Fruit fly (Drosophila melanogaster) whole organism, embryonic: Measurements from ENCODE around the gene CG6283.

Experiments used
- Atf3 ChIP-seq: fragments of 200-800 bp; sonication (Bioruptor generic); optimal IDR thresholded peaks from 3 replicates; lab custom pipeline; 2016; ENCODE audit warnings: missing biosample characterization, missing genetic modification characterization
- CG10959 ChIP-seq: fragments of 200-800 bp; sonication (Bioruptor generic); IDR thresholded peaks from 2 replicates; pipeline ENCODE4 v1.3.6; 2022; ENCODE audit warnings: missing biosample characterization, missing genetic modification characterization
- CG12071 ChIP-seq: fragments of 200-800 bp; sonication (Bioruptor generic); optimal IDR thresholded peaks from 3 replicates; lab custom pipeline; 2018; ENCODE audit warnings: missing biosample characterization, mild to moderate bottlenecking, missing genetic modification characterization
- CG12744 ChIP-seq: fragments of 200-800 bp; sonication (Bioruptor generic); optimal IDR thresholded peaks from 2 replicates; lab custom pipeline; 2016; ENCODE audit warnings: missing biosample characterization, missing genetic modification characterization
- CG18262 ChIP-seq: fragments of 200-800 bp; optimal IDR thresholded peaks from 3 replicates; lab custom pipeline; 2019; ENCODE audit warnings: missing biosample characterization, mild to moderate bottlenecking, missing genetic modification characterization, moderate library complexity
- CG18476 ChIP-seq: fragments of 200-800 bp; sonication (Bioruptor generic); optimal IDR thresholded peaks from 2 replicates; lab custom pipeline; 2016; ENCODE audit warnings: missing biosample characterization, mild to moderate bottlenecking, missing genetic modification characterization
- CG3847 ChIP-seq: fragments of 200-800 bp; sonication (Bioruptor generic); IDR thresholded peaks from 2 replicates; pipeline ENCODE4 v1.3.6; 2022; ENCODE audit warnings: missing biosample characterization, missing genetic modification characterization
- Gsc ChIP-seq: fragments of 200-800 bp; sonication (Bioruptor generic); IDR thresholded peaks from 2 replicates; pipeline ENCODE4 v1.3.6; 2022; ENCODE audit warnings: missing biosample characterization, missing genetic modification characterization
- Lim3 ChIP-seq: fragments of 200-800 bp; sonication (Bioruptor generic); IDR thresholded peaks from 2 replicates; pipeline ENCODE4 v1.3.6; 2022; ENCODE audit warnings: missing biosample characterization, missing genetic modification characterization
- Sox102F ChIP-seq: fragments of 200-800 bp; sonication (Bioruptor generic); optimal IDR thresholded peaks from 2 replicates; lab custom pipeline; 2018; ENCODE audit warnings: missing biosample characterization, mild to moderate bottlenecking, missing genetic modification characterization, moderate library complexity
- cato ChIP-seq: fragments of 200-800 bp; sonication (Bioruptor generic); optimal IDR thresholded peaks from 2 replicates; lab custom pipeline; 2016; ENCODE audit warnings: missing biosample characterization, missing genetic modification characterization, borderline replicate concordance
- hth ChIP-seq: fragments of >200 bp; optimal IDR thresholded peaks from 2 replicates; lab custom pipeline; 2017; ENCODE audit warnings: inconsistent platforms

DNA sequence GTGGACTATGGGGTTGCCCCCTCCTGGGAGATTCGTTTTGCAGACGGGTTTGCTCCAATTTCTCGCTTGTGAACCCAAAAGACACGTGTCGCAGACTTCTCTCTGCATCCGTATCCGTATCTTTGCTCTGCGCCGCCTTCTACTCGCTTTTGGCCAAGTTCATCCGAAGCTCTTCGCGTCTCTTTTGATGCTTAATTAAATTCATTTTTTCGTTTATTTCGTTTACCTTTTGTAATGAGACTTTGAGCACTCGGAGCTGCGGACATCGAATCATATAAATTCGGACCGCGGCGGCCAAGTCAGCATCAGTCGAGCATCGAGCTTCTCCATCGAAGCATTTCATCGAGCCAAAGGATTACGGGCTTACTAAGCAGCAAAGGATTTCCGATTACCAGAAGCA is 26.6 kb downstream of the CG6283 start, which contains the start of gene TwdlC:
- TF ChIP-seq Gsc (GFP tag; lab: Robert Waterston, UW) (no peak), CG12744 (GFP tag; lab: Kevin White, UChicago) (no peak), CG3847 (GFP tag; lab: Robert Waterston, UW) (no peak), cato (no peak), Sox102F (GFP tag; lab: Kevin White, UChicago) (no peak), CG12071 (no peak), CG10959 (GFP tag; lab: Robert Waterston, UW) (no peak), Lim3 (GFP tag; lab: Robert Waterston, UW) (no peak), CG18476 (GFP tag; lab: Kevin White, UChicago) (no peak), hth (lab: Kevin White, UChicago) (no peak), Atf3 (no peak), CG18262 (tag; lab: Kevin White, UChicago) (no peak)
